Worm (Caenorhabditis elegans): ENCODE data around the gene C27D8.3.
"Not testable (repeated sequence)": the region's sequence is repeated elsewhere in the genome, so short reads cannot be mapped to it uniquely, and the experiment has no call there.

DNA sequence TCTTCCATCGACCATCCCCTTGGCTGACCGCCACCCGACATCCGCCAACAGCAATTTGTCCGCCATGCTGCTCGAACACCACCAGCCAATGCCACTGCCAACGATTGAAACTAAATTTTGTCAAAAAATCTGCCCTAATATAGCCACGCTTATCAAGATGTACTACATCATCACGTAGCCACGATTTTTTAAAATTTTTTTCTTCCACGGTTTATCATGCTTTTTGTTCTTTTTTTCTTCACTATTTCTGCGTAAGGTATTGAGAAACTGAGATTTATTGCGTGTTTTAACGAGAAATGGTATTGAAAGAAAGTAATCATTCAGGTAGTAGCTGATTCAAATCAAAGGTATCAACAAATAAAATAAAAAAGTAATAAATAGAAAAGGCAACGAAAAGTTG is 34.4 kb downstream of the C27D8.3 start, which contains the start of gene T23B5.6:
- TF ChIP-seq blmp-1 (tag; optimal IDR thresholded peaks at IDR 0.05); lin-13 (tag; optimal IDR thresholded peaks at IDR 0.05); snpc-4 (tag; optimal IDR thresholded peaks at IDR 0.05); nhr-237 (tag; optimal IDR thresholded peaks at IDR 0.05); unc-39 (tag; optimal IDR thresholded peaks at IDR 0.05); ztf-11 (tag; optimal IDR thresholded peaks at IDR 0.05); drap-1 (GFP tag; optimal IDR thresholded peaks at IDR 0.05); mep-1 (tag; optimal IDR thresholded peaks at IDR 0.05); pha-4 (tag; optimal IDR thresholded peaks at IDR 0.05); unc-62 (GFP tag; optimal IDR thresholded peaks at IDR 0.05); ces-1 (GFP tag; optimal IDR thresholded peaks at IDR 0.05); elt-1 (tag; optimal IDR thresholded peaks at IDR 0.05; ENCODE audit: borderline replicate concordance, insufficient read depth); nhr-76 (tag; optimal IDR thresholded peaks at IDR 0.05); bed-3 (GFP tag; optimal IDR thresholded peaks at IDR 0.05): not testable (repeated sequence)

Data from whole organism, mixed stage, embryonic.